Worm (Caenorhabditis elegans): ENCODE results near the gene che-12.
A peak's percentile ranks its signal among the peaks of the same experiment; 100 is the strongest.

Gene che-12

ce11 chrV:10338305-10338992 is 31.3 kb upstream of the che-12 start, which contains the start of gene arx-2:
TSS of gene arx-2 (minus strand) at chrV:10338355.
- TF ChIP-seq lsl-1 (GFP tag; optimal IDR thresholded peaks at IDR 0.05) (peak; percentile 5), ztf-18 (tag; optimal IDR thresholded peaks at IDR 0.05) (peak; percentile 43), nhr-80 (tag; optimal IDR thresholded peaks at IDR 0.05) (peak; percentile 7), lin-54 (GFP tag; optimal IDR thresholded peaks at IDR 0.05) (peak; percentile 32), ztf-26 (tag; optimal IDR thresholded peaks at IDR 0.05) (no peak), snpc-4 (GFP tag; optimal IDR thresholded peaks at IDR 0.05) (no peak), snpc-4 (tag; optimal IDR thresholded peaks at IDR 0.05) (peak in 1 of 4 experiments; percentile 15), mcd-1 (GFP tag; IDR thresholded peaks at IDR 0.05) (peak; percentile 61), sptf-2 (GFP tag; optimal IDR thresholded peaks at IDR 0.05) (no peak), nfyb-1 (GFP tag; IDR thresholded peaks at IDR 0.05) (no peak), F23B12.7 (tag; optimal IDR thresholded peaks at IDR 0.05; ENCODE audit: insufficient read depth) (peak; percentile 38), snpc-1.1 (tag; optimal IDR thresholded peaks at IDR 0.05; ENCODE audit: insufficient read depth) (peak; percentile 17), hmg-1.2 (GFP tag; IDR thresholded peaks at IDR 0.05) (peak; percentile 43; the same call in 1 of the 2 replicates)

ce11 chrV:10333843-10334242 is 26.7 kb upstream of the che-12 start:
- TF ChIP-seq C06A6.2 (GFP tag; conservative IDR thresholded peaks at IDR 0.05) (0 out of 2 replicates have a peak, but pooled peaks have one; percentile 11), ztf-22 (GFP tag; optimal IDR thresholded peaks at IDR 0.05) (peak; percentile 63), nhr-80 (tag; optimal IDR thresholded peaks at IDR 0.05) (peak; percentile 97), unc-62 (GFP tag; optimal IDR thresholded peaks at IDR 0.05) (peak; percentile 71), nhr-90 (tag; optimal IDR thresholded peaks at IDR 0.05) (peak; percentile 17), dox-1 (GFP tag; IDR thresholded peaks at IDR 0.05) (peak; percentile 17; the same call in 1 of the 2 replicates), let-607 (tag; optimal IDR thresholded peaks at IDR 0.05) (peak; percentile 33 to 43), chd-7 (tag; optimal IDR thresholded peaks at IDR 0.05) (no peak), mes-4 (tag; optimal IDR thresholded peaks at IDR 0.05) (no peak), gei-17 (GFP tag; optimal IDR thresholded peaks at IDR 0.05) (no peak), ama-1 (optimal IDR thresholded peaks at IDR 0.05) (no peak), ama-1 (GFP tag; optimal IDR thresholded peaks at IDR 0.05) (no peak), tbp1 (GFP tag; optimal IDR thresholded peaks at IDR 0.05) (peak; percentile 6), F57C9.4 (tag; optimal IDR thresholded peaks at IDR 0.05) (no peak), atf-7 (tag; optimal IDR thresholded peaks at IDR 0.05) (peak; percentile 78), egl-44 (GFP tag; IDR thresholded peaks at IDR 0.05) (0 out of 2 replicates have a peak, but pooled peaks have one; percentile 17), attf-3 (GFP tag; conservative IDR thresholded peaks at IDR 0.05) (no peak), ets-4 (GFP tag; optimal IDR thresholded peaks at IDR 0.05) (peak; percentile 60), cebp-1 (GFP tag; IDR thresholded peaks at IDR 0.05) (no peak), cebp-1 (tag; optimal IDR thresholded peaks at IDR 0.05) (peak; percentile 57), ztf-6 (GFP tag; IDR thresholded peaks at IDR 0.05) (no peak)

ce11 chrV:10332012-10332411 is 24.8 kb upstream of the che-12 start, which contains the start of gene crm-1:
TSS of gene crm-1 (minus strand) at chrV:10332112.
- TF ChIP-seq gei-17 (GFP tag; optimal IDR thresholded peaks at IDR 0.05), result no peak
- TF ChIP-seq madf-3 (GFP tag; IDR thresholded peaks at IDR 0.05), result 0 out of 2 replicates have a peak, but pooled peaks have one; percentile 22

ce11 chrV:10328080-10328479 is 20.9 kb upstream of the che-12 start:
- TF ChIP-seq Y53F4B.3 (GFP tag; IDR thresholded peaks at IDR 0.05), result no peak
- TF ChIP-seq ZK185.1 (tag; optimal IDR thresholded peaks at IDR 0.05; ENCODE audit: poor library complexity, severe bottlenecking), result no peak
- TF ChIP-seq lir-1 (GFP tag; conservative IDR thresholded peaks at IDR 0.05), result no peak
- no peak for TF ChIP-seq ztf-28 (GFP tag; IDR thresholded peaks at IDR 0.05)
- TF ChIP-seq tbx-9 (tag; optimal IDR thresholded peaks at IDR 0.05; ENCODE audit: borderline replicate concordance), result no peak
- no peak for TF ChIP-seq F33H1.4 (GFP tag; IDR thresholded peaks at IDR 0.05)
- TF ChIP-seq F57A8.1 (GFP tag; optimal IDR thresholded peaks at IDR 0.05), result no peak
- no peak for TF ChIP-seq cebp-2 (GFP tag; IDR thresholded peaks at IDR 0.05)
- no peak for TF ChIP-seq mcd-1 (GFP tag; IDR thresholded peaks at IDR 0.05)
- TF ChIP-seq die-1 (tag; optimal IDR thresholded peaks at IDR 0.05), result no peak

Data from whole organism, young adult.